Worm (Caenorhabditis elegans) whole organism, L2 larva: Measurements from ENCODE around the gene K05G3.2.

Experiments
- ceh-82 ChIP-seq: fragments of 150-350 bp; optimal IDR thresholded peaks from 2 replicates; lab custom pipeline; 2014; ENCODE audit warnings: missing biosample characterization, missing genetic modification characterization
- snpc-4 ChIP-seq: fragments of 150-350 bp; optimal IDR thresholded peaks from 2 replicates; lab custom pipeline; 2014; ENCODE audit warnings: missing biosample characterization, missing genetic modification characterization
- unc-62 ChIP-seq: fragments of 150-350 bp; optimal IDR thresholded peaks from 2 replicates; lab custom pipeline; 2014; ENCODE audit warnings: missing biosample characterization, missing genetic modification reagents, missing genetic modification characterization

DNA sequence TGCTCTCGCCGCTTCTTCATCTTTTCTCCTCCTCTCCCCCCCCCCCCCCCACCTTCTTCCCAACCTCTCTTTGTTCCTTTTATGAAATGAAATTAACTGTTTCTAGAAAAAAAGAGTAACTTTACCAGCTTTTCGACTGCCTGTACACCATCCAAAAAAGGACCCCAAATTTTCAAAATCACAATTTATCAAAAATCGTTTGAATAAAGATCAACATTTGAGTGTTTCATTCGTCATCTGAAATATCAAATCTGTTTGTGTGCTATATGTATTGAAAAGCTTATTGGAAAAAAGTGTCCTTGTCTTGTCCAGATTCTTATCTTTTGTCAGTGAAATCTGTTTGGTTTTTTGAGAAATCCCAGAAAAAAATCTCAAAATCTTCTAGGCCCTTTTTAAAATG lies 43.6 kb upstream of the K05G3.2 start:
- no peak for TF ChIP-seq unc-62 (GFP tag; lab: Kevin White, UChicago)
- TF ChIP-seq ceh-82 = no peak
- TF ChIP-seq snpc-4 = no peak
